Worm (Caenorhabditis elegans) whole organism, L1 larva: ENCODE data around the gene fbxb-40.

Experiments
- nhr-28 ChIP-seq: fragments of 150-350 bp; optimal IDR thresholded peaks from 2 replicates; lab custom pipeline; 2014; ENCODE audit warnings: missing biosample characterization, missing genetic modification characterization
- unc-62 ChIP-seq: fragments of 150-350 bp; optimal IDR thresholded peaks from 2 replicates; lab custom pipeline; 2014; ENCODE audit warnings: missing biosample characterization, missing genetic modification reagents, missing genetic modification characterization
- zag-1 ChIP-seq: fragments of 150-350 bp; optimal IDR thresholded peaks from 2 replicates; lab custom pipeline; 2014; ENCODE audit warnings: missing biosample characterization, missing genetic modification characterization

- TF ChIP-seq zag-1 (no peak), nhr-28 (tag; lab: Kevin White, UChicago) (no peak), unc-62 (GFP tag; lab: Kevin White, UChicago) (no peak)
Measured at ce11 chrII:1066907-1067306, 17.2 kb upstream of the fbxb-40 start, which contains the start of gene K02E7.10.
